Worm (Caenorhabditis elegans): ENCODE data around the gene prp-8.

DNA sequence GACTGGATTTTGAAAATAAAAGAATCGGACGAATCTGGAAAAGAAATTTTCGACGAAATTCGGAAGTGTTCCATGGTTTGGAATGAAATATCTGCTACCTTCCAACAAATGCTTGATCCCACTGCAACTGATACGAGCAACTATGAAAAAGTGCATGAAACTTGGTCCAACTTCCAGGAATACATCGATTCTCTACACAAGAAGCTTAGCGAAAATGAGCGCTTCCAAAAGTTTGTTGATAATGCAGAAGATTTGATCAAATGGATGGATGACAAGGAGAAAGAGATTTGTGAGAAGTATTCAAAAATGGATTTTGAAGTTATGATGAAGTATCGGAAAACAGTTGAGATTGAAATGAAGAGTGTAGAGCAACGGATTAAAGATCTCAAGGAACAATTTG, 18.4 kb downstream of the prp-8 start:
- no peak for TF ChIP-seq ztf-3 (GFP tag; optimal IDR thresholded peaks at IDR 0.05)
- no peak for TF ChIP-seq him-1 (tag; optimal IDR thresholded peaks at IDR 0.05)
- no peak for TF ChIP-seq bed-1 (GFP tag; IDR thresholded peaks at IDR 0.05)
- TF ChIP-seq pha-4 (tag; optimal IDR thresholded peaks at IDR 0.05) = no peak
- TF ChIP-seq let-526 (GFP tag; IDR thresholded peaks at IDR 0.05) = no peak
- no peak for TF ChIP-seq zfh-2 (GFP tag; conservative IDR thresholded peaks at IDR 0.05)
- TF ChIP-seq ceh-40 (GFP tag; IDR thresholded peaks at IDR 0.05) = no peak
- no peak for TF ChIP-seq nhr-179 (tag; optimal IDR thresholded peaks at IDR 0.05)
- no peak for TF ChIP-seq ZK185.1 (tag; optimal IDR thresholded peaks at IDR 0.05; ENCODE audit: poor library complexity, severe bottlenecking)
- TF ChIP-seq attf-5 (GFP tag; optimal IDR thresholded peaks at IDR 0.05) = no peak
- TF ChIP-seq nfyb-1 (GFP tag; IDR thresholded peaks at IDR 0.05) = no peak

All from whole organism, young adult.